Worm (Caenorhabditis elegans) whole organism, young adult: ENCODE results near the gene fbxa-76.
A peak's percentile ranks its signal among the peaks of the same experiment; 100 is the strongest.

Source experiments
- F57C9.4 ChIP-seq: sonication (generic microtip); optimal IDR thresholded peaks from 2 replicates; lab custom pipeline; 2017; ENCODE audit warnings: mild to moderate bottlenecking, missing genetic modification characterization, missing compliant biosample characterization
- ZK185.1 ChIP-seq: sonication (generic microtip); optimal IDR thresholded peaks from 2 replicates; lab custom pipeline; 2016; ENCODE audit warnings: mild to moderate bottlenecking, missing genetic modification characterization, missing compliant biosample characterization; ENCODE audit not compliant: poor library complexity, severe bottlenecking
- attf-5 ChIP-seq: fragments of 200-800 bp; sonication (Bioruptor generic); optimal IDR thresholded peaks from 2 replicates; lab custom pipeline; 2018; ENCODE audit warnings: mild to moderate bottlenecking, missing genetic modification characterization, missing compliant biosample characterization
- ets-4 ChIP-seq: fragments of 200-800 bp; sonication (Bioruptor generic); optimal IDR thresholded peaks from 2 replicates; lab custom pipeline; 2018; ENCODE audit warnings: mild to moderate bottlenecking, missing genetic modification characterization, missing compliant biosample characterization
- nhr-90 ChIP-seq: sonication (generic microtip); optimal IDR thresholded peaks from 2 replicates; lab custom pipeline; 2016; ENCODE audit warnings: missing genotype, mild to moderate bottlenecking, missing genetic modification characterization, missing compliant biosample characterization
- tlf-1 ChIP-seq: fragments of 200-800 bp; sonication (Bioruptor generic); optimal IDR thresholded peaks from 2 replicates; lab custom pipeline; 2018; ENCODE audit warnings: mild to moderate bottlenecking, missing genetic modification characterization, missing compliant biosample characterization
- xnd-1 ChIP-seq: sonication (generic microtip); optimal IDR thresholded peaks from 2 replicates; lab custom pipeline; 2016; ENCODE audit warnings: missing genotype, missing genetic modification reagents, missing genetic modification characterization, missing compliant biosample characterization

DNA sequence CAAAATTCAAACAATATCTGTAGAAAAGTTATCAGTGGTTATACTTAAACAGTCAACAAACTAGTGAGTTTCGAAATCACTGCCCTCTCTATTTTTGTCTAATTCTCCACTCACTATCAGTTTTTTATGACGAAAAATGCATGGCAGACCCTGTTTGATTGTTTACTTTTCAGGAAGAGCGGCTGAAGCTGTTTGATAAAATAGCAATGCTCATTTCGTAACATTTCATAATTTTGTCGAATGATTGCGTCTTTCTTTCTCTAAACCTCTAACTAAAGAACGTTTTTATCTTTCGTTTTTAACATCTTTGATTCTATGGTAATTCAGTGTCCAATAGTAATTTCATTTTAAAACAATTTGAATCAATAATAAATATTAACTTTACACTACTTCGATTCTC lies 30.2 kb upstream of the fbxa-76 start:
- no peak for TF ChIP-seq ZK185.1 (tag; lab: Kevin White, UChicago)
- peak; percentile 86 for TF ChIP-seq attf-5 (GFP tag; lab: Kevin White, UChicago)
- no peak for TF ChIP-seq F57C9.4 (tag; lab: Kevin White, UChicago)
- no peak for TF ChIP-seq xnd-1 (tag; lab: Kevin White, UChicago)
- peak; percentile 3 for TF ChIP-seq tlf-1 (GFP tag; lab: Kevin White, UChicago)
- peak; percentile 86 for TF ChIP-seq ets-4 (GFP tag; lab: Kevin White, UChicago)
- peak; percentile 46 for TF ChIP-seq nhr-90 (tag; lab: Kevin White, UChicago)
